Worm (Caenorhabditis elegans) whole organism, mixed stage, embryonic: Measurements from ENCODE around the gene gcy-22.

Experiments
- M03D4.4 ChIP-seq: sonication (generic microtip); optimal IDR thresholded peaks from 2 replicates; lab custom pipeline; 2017; ENCODE audit warnings: mild to moderate bottlenecking, missing genetic modification characterization, missing compliant biosample characterization
- bed-3 ChIP-seq: fragments of 200-800 bp; sonication (Bioruptor generic); optimal IDR thresholded peaks from 3 replicates; lab custom pipeline; 2018; ENCODE audit warnings: mild to moderate bottlenecking, missing genetic modification characterization, moderate library complexity, missing compliant biosample characterization
- ceh-39 ChIP-seq: fragments of 150-350 bp; optimal IDR thresholded peaks from 2 replicates; lab custom pipeline; 2014; ENCODE audit warnings: missing biosample characterization, missing genetic modification characterization
- ceh-83 ChIP-seq: fragments of 200-800 bp; sonication (Bioruptor generic); optimal IDR thresholded peaks from 2 replicates; lab custom pipeline; 2018; ENCODE audit warnings: mild to moderate bottlenecking, missing genetic modification characterization, missing compliant biosample characterization
- ces-1 ChIP-seq: fragments of 150-350 bp; optimal IDR thresholded peaks from 2 replicates; lab custom pipeline; 2014; ENCODE audit warnings: missing biosample characterization, missing genetic modification reagents, missing genetic modification characterization
- cnd-1 ChIP-seq: fragments of 200-800 bp; sonication (Bioruptor generic); optimal IDR thresholded peaks from 2 replicates; lab custom pipeline; 2018; ENCODE audit warnings: mild to moderate bottlenecking, missing genetic modification characterization, missing compliant biosample characterization
- drap-1 ChIP-seq: fragments of 200-800 bp; sonication (Bioruptor generic); optimal IDR thresholded peaks from 3 replicates; lab custom pipeline; 2018; ENCODE audit warnings: mild to moderate bottlenecking, missing genetic modification characterization, missing compliant biosample characterization
- elt-1 ChIP-seq: sonication (generic microtip); optimal IDR thresholded peaks from 2 replicates; lab custom pipeline; 2017; ENCODE audit warnings: missing genetic modification characterization, mild to moderate bottlenecking, missing compliant biosample characterization, antibody characterized with exemption, moderate library complexity, borderline replicate concordance; ENCODE audit not compliant: insufficient read depth
- elt-3 ChIP-seq: fragments of 150-350 bp; optimal IDR thresholded peaks from 2 replicates; lab custom pipeline; 2014; ENCODE audit warnings: missing biosample characterization, missing genetic modification characterization
- flh-1 ChIP-seq: fragments of 200-800 bp; sonication (Bioruptor generic); optimal IDR thresholded peaks from 2 replicates; lab custom pipeline; 2018; ENCODE audit warnings: mild to moderate bottlenecking, missing genetic modification characterization, moderate library complexity, missing compliant biosample characterization
- ham-2 ChIP-seq: fragments of 200-800 bp; sonication (Bioruptor generic); optimal IDR thresholded peaks from 2 replicates; lab custom pipeline; 2018; ENCODE audit warnings: mild to moderate bottlenecking, missing genetic modification characterization, missing compliant biosample characterization
- hlh-1 ChIP-seq: fragments of 150-350 bp; optimal IDR thresholded peaks from 2 replicates; lab custom pipeline; 2014; ENCODE audit warnings: missing biosample characterization, missing genetic modification reagents, missing genetic modification characterization
- lin-13 ChIP-seq: fragments of 150-350 bp; optimal IDR thresholded peaks from 2 replicates; lab custom pipeline; 2014; ENCODE audit warnings: missing biosample characterization, missing genetic modification characterization
- lin-32 ChIP-seq: fragments of 200-800 bp; sonication (Bioruptor generic); optimal IDR thresholded peaks from 2 replicates; lab custom pipeline; 2018; ENCODE audit warnings: mild to moderate bottlenecking, missing genetic modification characterization, missing compliant biosample characterization
- mep-1 ChIP-seq: fragments of 150-350 bp; optimal IDR thresholded peaks from 2 replicates; lab custom pipeline; 2017; ENCODE audit warnings: missing biosample characterization, missing genetic modification reagents, missing genetic modification characterization, inconsistent platforms
- mls-2 ChIP-seq: sonication (generic microtip); optimal IDR thresholded peaks from 2 replicates; lab custom pipeline; 2016; ENCODE audit warnings: mild to moderate bottlenecking, missing genetic modification characterization, moderate library complexity, missing compliant biosample characterization
- nhr-12 ChIP-seq: fragments of 150-350 bp; optimal IDR thresholded peaks from 2 replicates; lab custom pipeline; 2014; ENCODE audit warnings: missing biosample characterization, missing genetic modification characterization
- nhr-2 ChIP-seq: fragments of 150-350 bp; optimal IDR thresholded peaks from 2 replicates; lab custom pipeline; 2014; ENCODE audit warnings: missing biosample characterization, missing genetic modification characterization
- nhr-237 ChIP-seq: fragments of 150-350 bp; optimal IDR thresholded peaks from 2 replicates; lab custom pipeline; 2014; ENCODE audit warnings: missing biosample characterization, missing genetic modification characterization
- nhr-28 ChIP-seq: fragments of 150-350 bp; optimal IDR thresholded peaks from 2 replicates; lab custom pipeline; 2014; ENCODE audit warnings: missing biosample characterization, missing genetic modification characterization
- nhr-76 ChIP-seq: sonication (generic microtip); optimal IDR thresholded peaks from 2 replicates; lab custom pipeline; 2017; ENCODE audit warnings: missing biosample characterization, missing genetic modification characterization
- pha-4 ChIP-seq: fragments of 150-350 bp; optimal IDR thresholded peaks from 2 replicates; lab custom pipeline; 2018; ENCODE audit warnings: missing biosample characterization, missing genetic modification reagents, missing genetic modification characterization
- sem-2 ChIP-seq: fragments of 200-800 bp; sonication (Bioruptor generic); optimal IDR thresholded peaks from 2 replicates; lab custom pipeline; 2018; ENCODE audit warnings: mild to moderate bottlenecking, missing genetic modification characterization, missing compliant biosample characterization
- snpc-4 ChIP-seq: fragments of 150-350 bp; optimal IDR thresholded peaks from 2 replicates; lab custom pipeline; 2014; ENCODE audit warnings: missing biosample characterization, missing genetic modification characterization
- sptf-1 ChIP-seq: sonication (generic microtip); optimal IDR thresholded peaks from 2 replicates; lab custom pipeline; 2017; ENCODE audit warnings: mild to moderate bottlenecking, missing genetic modification characterization, moderate library complexity, missing compliant biosample characterization
- tbx-8 ChIP-seq: fragments of 200-800 bp; sonication (Bioruptor generic); optimal IDR thresholded peaks from 2 replicates; lab custom pipeline; 2018; ENCODE audit warnings: mild to moderate bottlenecking, missing genetic modification characterization, moderate library complexity, missing compliant biosample characterization
- unc-120 ChIP-seq: sonication (generic microtip); optimal IDR thresholded peaks from 2 replicates; lab custom pipeline; 2017; ENCODE audit warnings: missing genetic modification characterization, missing compliant biosample characterization; ENCODE audit not compliant: poor library complexity, severe bottlenecking
- unc-62 ChIP-seq: fragments of 150-350 bp; optimal IDR thresholded peaks from 2 replicates; lab custom pipeline; 2014; ENCODE audit warnings: missing biosample characterization, missing genetic modification reagents, missing genetic modification characterization
- ztf-11 ChIP-seq: fragments of 150-350 bp; optimal IDR thresholded peaks from 2 replicates; lab custom pipeline; 2014; ENCODE audit warnings: missing biosample characterization, missing genetic modification characterization

gcy-22 gene

DNA sequence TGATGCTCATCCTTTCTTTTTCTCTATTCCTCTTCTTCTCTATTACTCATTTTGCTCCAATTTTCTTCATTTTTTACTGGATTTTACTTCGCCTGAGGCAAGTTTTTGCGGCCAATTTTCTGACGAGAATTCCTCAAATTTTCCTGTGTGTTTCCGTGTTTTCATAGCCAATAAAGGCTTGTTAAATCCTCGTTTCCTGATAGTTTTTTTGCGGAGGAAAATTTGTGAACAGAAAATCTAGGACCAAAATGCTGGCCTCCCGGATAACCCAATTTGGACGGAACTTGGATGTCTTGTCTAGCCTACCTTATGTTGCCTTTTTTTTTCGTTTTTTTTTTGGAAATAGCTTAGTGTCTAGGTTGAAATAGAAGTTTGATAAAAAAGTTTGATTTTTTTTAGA is 11.2 kb downstream of the gcy-22 start:
- TF ChIP-seq nhr-76 (no peak), sptf-1 (no peak), hlh-1 (tag; lab: Kevin White, UChicago) (no peak), nhr-2 (no peak), unc-62 (no peak), mep-1 (no peak), cnd-1 (tag; lab: Kevin White, UChicago) (no peak), bed-3 (GFP tag; lab: Kevin White, UChicago) (no peak), pha-4 (tag; lab: Kevin White, UChicago) (no peak), unc-120 (no peak), ztf-11 (tag; lab: Kevin White, UChicago) (no peak), nhr-28 (no peak), mls-2 (tag; lab: Kevin White, UChicago) (no peak), tbx-8 (no peak)

DNA sequence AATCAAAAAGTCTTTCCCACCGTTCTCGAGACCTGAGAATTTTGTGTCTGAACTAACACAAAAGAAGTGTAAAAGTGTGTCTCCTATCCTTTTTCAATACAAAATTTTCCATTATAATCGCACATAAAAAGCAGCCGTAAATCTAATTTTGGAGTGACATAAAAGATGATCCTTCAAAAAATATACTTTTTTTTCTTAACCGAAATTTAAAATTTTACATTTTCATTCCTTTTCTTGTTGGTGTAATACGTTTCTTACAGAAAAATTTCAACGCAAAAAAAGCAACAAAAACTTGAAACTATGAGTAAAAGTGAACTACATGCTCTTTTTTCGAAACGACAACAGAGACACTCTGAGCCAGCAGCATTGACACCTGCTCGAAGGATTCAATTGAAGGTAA is 17.8 kb downstream of the gcy-22 start, which contains the start of gene Y44A6D.6:
Y44A6D.6 (plus strand) TSS at position 301 of the 400 bp plus-strand sequence.
- TF ChIP-seq unc-120 (no peak), nhr-237 (no peak), cnd-1 (tag; lab: Kevin White, UChicago) (no peak), ham-2 (GFP tag; lab: Kevin White, UChicago) (no peak), lin-32 (GFP tag; lab: Kevin White, UChicago) (no peak), nhr-12 (no peak), elt-3 (tag; lab: Kevin White, UChicago) (no peak)

- TF ChIP-seq cnd-1 (tag; lab: Kevin White, UChicago), result no peak
- TF ChIP-seq, all 35 proteins: peak for 0
These were observed 22.0 kb downstream of the gcy-22 start, which contains the start of gene Y44A6D.5 for ce11 chrV:20802906-20803305. Gene Y44A6D.5, minus strand, starts transcription at chrV:20803006.

DNA sequence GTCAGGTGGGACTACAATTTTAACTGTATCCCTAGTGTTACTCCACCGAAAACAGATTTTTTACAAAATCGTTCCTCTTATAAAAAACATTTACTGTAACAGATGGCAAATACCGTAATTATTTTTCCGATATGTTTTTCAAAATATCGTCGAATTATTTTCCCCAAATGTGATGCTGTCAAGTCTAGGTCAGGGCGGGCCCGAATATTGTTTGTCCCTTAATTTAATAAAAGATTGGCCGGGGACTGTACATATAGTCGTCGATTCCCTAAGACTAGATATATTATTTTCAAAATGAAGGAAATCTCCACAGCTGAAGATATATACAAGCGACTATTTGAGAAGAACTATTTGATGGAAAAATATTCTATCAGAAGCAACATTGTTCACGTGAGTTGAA is 26.9 kb downstream of the gcy-22 start, which contains the start of gene sdf-9:
sdf-9 (plus strand) TSS at position 301 of the 400 bp plus-strand sequence.
- no peak for TF ChIP-seq lin-13 (tag; lab: Kevin White, UChicago)
- TF ChIP-seq mls-2 (tag; lab: Kevin White, UChicago), result no peak
- TF ChIP-seq snpc-4 (tag; lab: Kevin White, UChicago), result no peak
- no peak for TF ChIP-seq elt-1 (tag; lab: Kevin White, UChicago)
- no peak for TF ChIP-seq lin-32 (GFP tag; lab: Kevin White, UChicago)
- TF ChIP-seq M03D4.4, result no peak
- no peak for TF ChIP-seq flh-1 (GFP tag; lab: Kevin White, UChicago)
- no peak for TF ChIP-seq tbx-8
- TF ChIP-seq nhr-237, result no peak
- TF ChIP-seq hlh-1 (tag; lab: Kevin White, UChicago), result no peak
- no peak for TF ChIP-seq ham-2 (GFP tag; lab: Kevin White, UChicago)
- no peak for TF ChIP-seq cnd-1 (tag; lab: Kevin White, UChicago)
- no peak for TF ChIP-seq pha-4 (tag; lab: Kevin White, UChicago)
- no peak for TF ChIP-seq sem-2 (GFP tag; lab: Kevin White, UChicago)
- TF ChIP-seq ceh-83, result no peak
- TF ChIP-seq ztf-11 (tag; lab: Kevin White, UChicago), result no peak
- no peak for TF ChIP-seq ceh-39 (tag; lab: Kevin White, UChicago)
- no peak for TF ChIP-seq bed-3 (GFP tag; lab: Kevin White, UChicago)

ce11 chrV:20793761-20794160 is 31.1 kb downstream of the gcy-22 start:
- peak; percentile 72 for TF ChIP-seq unc-120
- TF ChIP-seq hlh-1 (tag; lab: Kevin White, UChicago), result peak; percentile 93
- peak; percentile 41 for TF ChIP-seq drap-1 (GFP tag; lab: Kevin White, UChicago)
- TF ChIP-seq unc-62, result peak; percentile 18
- TF ChIP-seq ces-1 (GFP tag; lab: Kevin White, UChicago), result no peak

DNA sequence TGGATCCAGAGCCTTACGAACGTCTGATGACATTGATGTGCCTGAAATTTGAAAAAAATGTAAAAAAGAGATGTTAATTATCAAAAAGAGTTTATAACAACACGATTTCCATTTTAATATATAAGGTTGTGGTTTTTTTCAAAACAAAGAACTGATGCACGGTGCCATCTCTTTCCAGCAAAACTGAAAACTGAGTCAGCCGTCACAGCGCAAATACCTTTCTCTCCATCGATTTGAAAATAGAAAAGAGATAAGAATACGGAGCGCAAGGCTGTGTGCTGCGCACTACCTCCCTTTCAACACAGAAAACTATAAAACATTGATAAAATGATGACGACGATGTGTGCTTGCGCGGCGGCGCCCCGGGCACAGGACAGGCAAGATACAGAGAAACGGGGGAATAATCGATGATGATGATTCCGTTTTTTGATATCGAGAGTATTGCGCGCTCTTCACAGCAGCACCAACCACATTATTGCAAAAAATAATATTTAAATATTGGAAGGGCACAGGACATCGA is 32.4 kb downstream of the gcy-22 start, which contains the start of gene Y44A6D.3:
Y44A6D.3 (minus strand) TSS at position 51 of the 520 bp plus-strand sequence.
- TF ChIP-seq sptf-1, result no peak
- no peak for TF ChIP-seq bed-3 (GFP tag; lab: Kevin White, UChicago)
